Fruit fly (Drosophila melanogaster) whole organism, wandering third instar larva: ENCODE data around the gene dpy.

ENCODE experiments used
- dsf ChIP-seq: sonication (Bioruptor generic); optimal IDR thresholded peaks from 2 replicates; lab custom pipeline; 2016; ENCODE audit warnings: missing biosample characterization, missing genetic modification characterization, borderline replicate concordance
- lola ChIP-seq: fragments of >200 bp; optimal IDR thresholded peaks from 2 replicates; lab custom pipeline; 2017; ENCODE audit warnings: missing biosample characterization, missing genetic modification characterization
- tai ChIP-seq: sonication (Bioruptor generic); optimal IDR thresholded peaks from 2 replicates; lab custom pipeline; 2016; ENCODE audit warnings: missing biosample characterization, missing genetic modification characterization

DNA sequence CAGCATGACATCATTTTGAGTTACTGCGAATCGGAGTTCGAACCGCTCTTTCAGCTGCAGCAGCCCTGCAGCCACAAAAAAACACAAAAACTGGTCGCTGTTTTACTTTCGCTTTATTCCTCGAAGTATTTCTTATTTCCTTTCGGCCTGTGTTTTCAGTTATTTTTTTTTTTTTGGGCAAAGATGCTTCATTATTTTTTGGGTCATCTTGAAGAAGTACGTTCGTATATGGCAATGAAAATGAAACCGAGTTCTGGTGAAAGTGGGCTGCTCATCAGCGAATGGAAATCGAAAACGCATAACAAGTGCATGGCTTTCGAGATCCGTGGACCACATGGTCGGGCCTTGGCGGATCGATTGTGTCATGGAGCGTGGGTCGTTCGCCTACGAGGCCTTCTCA lies 25.3 kb downstream of the dpy start:
- TF ChIP-seq lola (GFP tag; lab: Kevin White, UChicago) (no peak), dsf (GFP tag; lab: Kevin White, UChicago) (no peak), tai (GFP tag; lab: Kevin White, UChicago) (no peak)
